Fruit fly (Drosophila melanogaster) whole organism, embryonic: ENCODE measurements around the gene CG42660.

Experiments
- Ada2b ChIP-seq: fragments of 200-800 bp; sonication (Bioruptor generic); IDR thresholded peaks from 2 replicates; pipeline ENCODE4 v1.3.6; 2022; ENCODE audit warnings: missing biosample characterization, missing genetic modification characterization
- CG14014 ChIP-seq: fragments of 200-800 bp; sonication (Bioruptor generic); IDR thresholded peaks from 2 replicates; pipeline ENCODE4 v1.3.6; 2022; ENCODE audit warnings: missing biosample characterization, missing genetic modification characterization
- CG1832 ChIP-seq: fragments of 200-800 bp; sonication (Bioruptor generic); optimal IDR thresholded peaks from 2 replicates; lab custom pipeline; 2017; ENCODE audit warnings: missing biosample characterization, mild to moderate bottlenecking, missing genetic modification characterization, inconsistent platforms
- CG3407 ChIP-seq: fragments of 200-800 bp; sonication (Bioruptor generic); optimal IDR thresholded peaks from 2 replicates; lab custom pipeline; 2018; ENCODE audit warnings: missing biosample characterization, mild to moderate bottlenecking, missing genetic modification characterization
- Drgx ChIP-seq: fragments of 200-800 bp; sonication (Bioruptor generic); IDR thresholded peaks from 2 replicates; pipeline ENCODE4 v1.3.6; 2022; ENCODE audit warnings: missing biosample characterization, missing genetic modification characterization
- Lim3 ChIP-seq: fragments of 200-800 bp; sonication (Bioruptor generic); IDR thresholded peaks from 2 replicates; pipeline ENCODE4 v1.3.6; 2022; ENCODE audit warnings: missing biosample characterization, missing genetic modification characterization
- Sox100B ChIP-seq: fragments of 200-800 bp; sonication (Bioruptor generic); optimal IDR thresholded peaks from 3 replicates; lab custom pipeline; 2018; ENCODE audit warnings: missing biosample characterization, mild to moderate bottlenecking, missing genetic modification characterization
- chinmo ChIP-seq: fragments of 200-800 bp; sonication (Bioruptor generic); IDR thresholded peaks from 4 replicates; pipeline ENCODE4 v1.3.6; 2022; ENCODE audit warnings: missing biosample characterization, missing genetic modification characterization; ENCODE audit not compliant: partially characterized antibody
- hbn ChIP-seq: fragments of 200-800 bp; sonication (Bioruptor generic); IDR thresholded peaks from 2 replicates; pipeline ENCODE4 v1.3.6; 2022; ENCODE audit warnings: missing biosample characterization, missing genetic modification characterization; ENCODE audit not compliant: partially characterized antibody
- lov ChIP-seq, 2 experiments: fragments of 200-800 bp in 1 of 2; fragments of >200 bp in 1 of 2; sonication (Bioruptor generic) in 1 of 2; IDR thresholded peaks in 1 of 2; optimal IDR thresholded peaks in 1 of 2; 2 replicates in 1 of 2; 3 replicates in 1 of 2; pipeline versions ENCODE4 v1.3.6 to Lab custom; 2017 to 2022; ENCODE audit warnings: missing biosample characterization in 1 of 2, missing genetic modification characterization in 1 of 2
- slp2 ChIP-seq: fragments of 200-800 bp; sonication (Bioruptor generic); optimal IDR thresholded peaks from 2 replicates; lab custom pipeline; 2016; ENCODE audit warnings: missing biosample characterization, missing genetic modification characterization
- tup ChIP-seq: fragments of 200-800 bp; sonication (Bioruptor generic); optimal IDR thresholded peaks from 2 replicates; lab custom pipeline; 2016; ENCODE audit warnings: missing biosample characterization, mild to moderate bottlenecking, missing genetic modification characterization, moderate library complexity
- wdn ChIP-seq: fragments of 200-800 bp; sonication (Bioruptor generic); IDR thresholded peaks from 2 replicates; pipeline ENCODE4 v1.3.6; 2022; ENCODE audit warnings: missing biosample characterization, missing genetic modification characterization

DNA sequence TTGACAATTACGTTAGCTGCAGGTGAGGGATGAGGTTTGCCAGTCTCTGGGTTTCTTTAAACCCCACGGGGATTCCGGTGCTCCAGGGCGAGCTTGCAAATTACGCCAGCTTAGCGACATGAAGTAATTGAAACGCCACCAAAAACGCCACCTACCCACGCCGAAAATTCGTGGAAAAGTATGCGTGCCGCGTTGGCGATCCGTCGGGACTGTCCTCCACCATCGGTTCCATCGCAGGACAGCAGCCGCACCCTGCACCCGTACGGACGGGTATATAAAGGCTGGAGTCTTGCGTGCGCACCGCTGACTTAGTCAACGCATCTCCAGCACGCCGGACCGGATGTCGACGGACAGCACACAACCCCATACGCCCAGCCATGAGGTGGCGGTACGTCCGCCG is 9.5 kb upstream of the CG42660 start, which contains the start of gene ppk26:
- no peak for TF ChIP-seq tup (GFP tag; lab: Kevin White, UChicago)
- TF ChIP-seq hbn (GFP tag; lab: Robert Waterston, UW), result no peak
- TF ChIP-seq chinmo, result no peak
- TF ChIP-seq CG3407 (GFP tag; lab: Kevin White, UChicago), result no peak
- TF ChIP-seq Drgx (GFP tag; lab: Robert Waterston, UW), result no peak
- TF ChIP-seq Sox100B (GFP tag; lab: Kevin White, UChicago), result no peak
- TF ChIP-seq lov (optimal IDR thresholded peaks at IDR 0.05; lab: Kevin White, UChicago), result no peak
- TF ChIP-seq lov (GFP tag; IDR thresholded peaks at IDR 0.05; lab: Robert Waterston, UW), result no peak
- no peak for TF ChIP-seq Lim3 (GFP tag; lab: Robert Waterston, UW)
- TF ChIP-seq CG14014, result no peak
- no peak for TF ChIP-seq slp2 (GFP tag; lab: Kevin White, UChicago)
- TF ChIP-seq wdn, result no peak
- TF ChIP-seq Ada2b, result no peak
- no peak for TF ChIP-seq CG1832
